Worm (Caenorhabditis elegans) whole organism, young adult: Measurements from ENCODE around the gene ckb-1.

Experiments
- B0261.1 ChIP-seq: sonication (generic microtip); optimal IDR thresholded peaks from 2 replicates; lab custom pipeline; 2016; ENCODE audit warnings: mild to moderate bottlenecking, missing genetic modification characterization, moderate library complexity, missing compliant biosample characterization
- B0336.3 ChIP-seq: fragments of 200-800 bp; sonication (Bioruptor generic); IDR thresholded peaks from 2 replicates; pipeline ENCODE4 v1.3.6; 2022; ENCODE audit warnings: missing genetic modification characterization, missing compliant biosample characterization
- F22D6.2 ChIP-seq: sonication (generic microtip); optimal IDR thresholded peaks from 2 replicates; lab custom pipeline; 2016; ENCODE audit warnings: mild to moderate bottlenecking, missing genetic modification characterization, missing compliant biosample characterization
- F39B2.1 ChIP-seq: fragments of 200-800 bp; sonication (Bioruptor generic); IDR thresholded peaks from 2 replicates; pipeline ENCODE4 v1.3.6; 2022; ENCODE audit warnings: missing genetic modification reagents, missing genetic modification characterization, missing compliant biosample characterization
- F57A8.1 ChIP-seq: fragments of 200-800 bp; sonication (Bioruptor generic); optimal IDR thresholded peaks from 2 replicates; lab custom pipeline; 2018; ENCODE audit warnings: mild to moderate bottlenecking, missing genetic modification characterization, moderate library complexity, missing compliant biosample characterization
- K11D2.4 ChIP-seq: fragments of 200-800 bp; sonication (Bioruptor generic); IDR thresholded peaks from 2 replicates; pipeline ENCODE4 v1.3.6; 2022; ENCODE audit warnings: missing genetic modification reagents, missing genetic modification characterization, missing compliant biosample characterization
- Y95B8A.8 ChIP-seq: fragments of 200-800 bp; sonication (Bioruptor generic); IDR thresholded peaks from 2 replicates; pipeline ENCODE4 v1.3.6; 2022; ENCODE audit warnings: missing genetic modification reagents, missing genetic modification characterization, missing compliant biosample characterization
- akir-1 ChIP-seq: fragments of 200-800 bp; sonication (Bioruptor generic); optimal IDR thresholded peaks from 2 replicates; lab custom pipeline; 2018; ENCODE audit warnings: mild to moderate bottlenecking, missing genetic modification characterization, moderate library complexity, missing compliant biosample characterization
- ama-1 ChIP-seq, 3 experiments: fragments of 150-350 bp in 1 of 3; sonication (generic microtip) in 2 of 3; optimal IDR thresholded peaks; 2 replicates each; lab custom pipeline; 2014 to 2018; ENCODE audit warnings: missing biosample characterization in 2 of 3, missing genetic modification characterization in 2 of 3, missing genetic modification reagents in 2 of 3
- aptf-2 ChIP-seq: fragments of 200-800 bp; sonication (Bioruptor generic); conservative IDR thresholded peaks from 2 replicates; pipeline ENCODE4 v1.3.6; 2022; ENCODE audit warnings: missing genetic modification reagents, missing genetic modification characterization, missing compliant biosample characterization
- atf-7 ChIP-seq: sonication (generic microtip); optimal IDR thresholded peaks from 2 replicates; lab custom pipeline; 2017; ENCODE audit warnings: mild to moderate bottlenecking, missing genetic modification characterization, missing compliant biosample characterization
- attf-6 ChIP-seq: fragments of 200-800 bp; sonication (Bioruptor generic); IDR thresholded peaks from 2 replicates; pipeline ENCODE4 v1.3.6; 2022; ENCODE audit warnings: missing genetic modification reagents, missing genetic modification characterization, missing compliant biosample characterization
- bed-1 ChIP-seq: fragments of 200-800 bp; sonication (Bioruptor generic); IDR thresholded peaks from 2 replicates; pipeline ENCODE4 v1.3.6; 2022; ENCODE audit warnings: missing genetic modification reagents, missing genetic modification characterization, missing compliant biosample characterization
- bed-2 ChIP-seq: fragments of 200-800 bp; sonication (Bioruptor generic); IDR thresholded peaks from 2 replicates; pipeline ENCODE4 v1.3.6; 2022; ENCODE audit warnings: missing genetic modification reagents, missing genetic modification characterization, missing compliant biosample characterization
- dox-1 ChIP-seq: fragments of 200-800 bp; sonication (Bioruptor generic); IDR thresholded peaks from 2 replicates; pipeline ENCODE4 v1.3.6; 2022; ENCODE audit warnings: missing genetic modification reagents, missing genetic modification characterization, missing compliant biosample characterization
- egrh-3 ChIP-seq: fragments of 200-800 bp; sonication (Bioruptor generic); IDR thresholded peaks from 2 replicates; pipeline ENCODE4 v1.3.6; 2022; ENCODE audit warnings: missing genetic modification reagents, missing genetic modification characterization, missing compliant biosample characterization
- ets-4 ChIP-seq: fragments of 200-800 bp; sonication (Bioruptor generic); optimal IDR thresholded peaks from 2 replicates; lab custom pipeline; 2018; ENCODE audit warnings: mild to moderate bottlenecking, missing genetic modification characterization, missing compliant biosample characterization
- hmg-1.2 ChIP-seq: fragments of 200-800 bp; sonication (Bioruptor generic); IDR thresholded peaks from 2 replicates; pipeline ENCODE4 v1.3.6; 2022; ENCODE audit warnings: missing genetic modification reagents, missing genetic modification characterization, missing compliant biosample characterization
- hmg-20 ChIP-seq: fragments of 200-800 bp; sonication (Bioruptor generic); IDR thresholded peaks from 2 replicates; pipeline ENCODE4 v1.3.6; 2022; ENCODE audit warnings: missing genetic modification reagents, missing genetic modification characterization, missing compliant biosample characterization
- let-607 ChIP-seq, 2 experiments: fragments of 200-800 bp in 1 of 2; sonication (Bioruptor generic) in 1 of 2; sonication (generic microtip) in 1 of 2; optimal IDR thresholded peaks; 2 replicates each; lab custom pipeline; 2016 to 2018; ENCODE audit warnings: mild to moderate bottlenecking in 2 of 2, missing compliant biosample characterization in 2 of 2, missing genetic modification characterization in 2 of 2, moderate library complexity in 2 of 2, missing genotype in 1 of 2
- lin-26 ChIP-seq: fragments of 200-800 bp; sonication (Bioruptor generic); IDR thresholded peaks from 2 replicates; pipeline ENCODE4 v1.3.6; 2022; ENCODE audit warnings: missing genetic modification reagents, missing genetic modification characterization, missing compliant biosample characterization
- lin-40 ChIP-seq: sonication (generic microtip); optimal IDR thresholded peaks from 2 replicates; lab custom pipeline; 2016; ENCODE audit warnings: missing genetic modification characterization, mild to moderate bottlenecking, missing compliant biosample characterization, missing genotype, missing genetic modification reagents
- lir-1 ChIP-seq: fragments of 200-800 bp; sonication (Bioruptor generic); conservative IDR thresholded peaks from 2 replicates; pipeline ENCODE4 v1.3.6; 2022; ENCODE audit warnings: missing genetic modification reagents, missing genetic modification characterization, missing compliant biosample characterization
- lsl-1 ChIP-seq: fragments of 200-800 bp; sonication (Bioruptor generic); optimal IDR thresholded peaks from 2 replicates; lab custom pipeline; 2018; ENCODE audit warnings: mild to moderate bottlenecking, missing genetic modification characterization, moderate library complexity, missing compliant biosample characterization
- madf-6 ChIP-seq: fragments of 200-800 bp; sonication (Bioruptor generic); IDR thresholded peaks from 2 replicates; pipeline ENCODE4 v1.3.6; 2022; ENCODE audit warnings: missing genetic modification reagents, missing genetic modification characterization, missing compliant biosample characterization
- mel-28 ChIP-seq: sonication (generic microtip); optimal IDR thresholded peaks from 2 replicates; lab custom pipeline; 2016; ENCODE audit warnings: borderline replicate concordance, mild to moderate bottlenecking, missing genetic modification characterization, missing compliant biosample characterization
- mes-4 ChIP-seq: sonication (generic microtip); optimal IDR thresholded peaks from 2 replicates; lab custom pipeline; 2016; ENCODE audit warnings: missing genotype, missing genetic modification characterization, missing compliant biosample characterization
- mxl-1 ChIP-seq: sonication (generic microtip); optimal IDR thresholded peaks from 2 replicates; lab custom pipeline; 2016; ENCODE audit warnings: missing genetic modification characterization, missing compliant biosample characterization
- nhr-90 ChIP-seq: sonication (generic microtip); optimal IDR thresholded peaks from 2 replicates; lab custom pipeline; 2016; ENCODE audit warnings: missing genotype, mild to moderate bottlenecking, missing genetic modification characterization, missing compliant biosample characterization
- pbrm-1 ChIP-seq: fragments of 200-800 bp; sonication (Bioruptor generic); IDR thresholded peaks from 2 replicates; pipeline ENCODE4 v1.3.6; 2022; ENCODE audit warnings: missing genetic modification reagents, missing genetic modification characterization, missing compliant biosample characterization
- rcor-1 ChIP-seq: fragments of 200-800 bp; sonication (Bioruptor generic); IDR thresholded peaks from 2 replicates; pipeline ENCODE4 v1.3.6; 2022; ENCODE audit warnings: missing genetic modification reagents, missing genetic modification characterization, missing compliant biosample characterization
- rec-8 ChIP-seq, 2 experiments: sonication (generic microtip); optimal IDR thresholded peaks; 2 replicates each; lab custom pipeline; 2016; ENCODE audit warnings: mild to moderate bottlenecking in 2 of 2, missing genetic modification characterization in 2 of 2, missing genetic modification reagents in 2 of 2, missing genotype in 2 of 2, missing biosample characterization in 1 of 2, missing compliant biosample characterization in 1 of 2, moderate library complexity in 1 of 2
- repo-1 ChIP-seq: sonication (generic microtip); optimal IDR thresholded peaks from 2 replicates; lab custom pipeline; 2017; ENCODE audit warnings: mild to moderate bottlenecking, missing genetic modification characterization, missing compliant biosample characterization
- snpc-1.1 ChIP-seq: sonication (generic microtip); optimal IDR thresholded peaks from 2 replicates; lab custom pipeline; 2017; ENCODE audit warnings: missing genetic modification characterization, mild to moderate bottlenecking, missing compliant biosample characterization, antibody characterized with exemption, moderate library complexity, missing genotype, missing genetic modification reagents; ENCODE audit not compliant: insufficient read depth
- snpc-1.3 ChIP-seq: sonication (generic microtip); optimal IDR thresholded peaks from 2 replicates; lab custom pipeline; 2017; ENCODE audit warnings: missing genetic modification characterization, mild to moderate bottlenecking, missing compliant biosample characterization, antibody characterized with exemption, moderate library complexity, missing genotype, missing genetic modification reagents; ENCODE audit not compliant: insufficient read depth
- sptf-2 ChIP-seq: fragments of 200-800 bp; sonication (Bioruptor generic); optimal IDR thresholded peaks from 2 replicates; lab custom pipeline; 2018; ENCODE audit warnings: mild to moderate bottlenecking, missing genetic modification characterization, missing compliant biosample characterization
- tbx-9 ChIP-seq: sonication (generic microtip); optimal IDR thresholded peaks from 2 replicates; lab custom pipeline; 2016; ENCODE audit warnings: borderline replicate concordance, missing genetic modification characterization, inconsistent platforms, missing compliant biosample characterization
- unc-130 ChIP-seq: sonication (generic microtip); optimal IDR thresholded peaks from 2 replicates; lab custom pipeline; 2016; ENCODE audit warnings: missing genetic modification reagents, missing genetic modification characterization, missing compliant biosample characterization
- xnd-1 ChIP-seq: sonication (generic microtip); optimal IDR thresholded peaks from 2 replicates; lab custom pipeline; 2016; ENCODE audit warnings: missing genotype, missing genetic modification reagents, missing genetic modification characterization, missing compliant biosample characterization
- ztf-26 ChIP-seq: sonication (generic microtip); optimal IDR thresholded peaks from 2 replicates; lab custom pipeline; 2017; ENCODE audit warnings: missing genetic modification characterization, missing compliant biosample characterization
- ztf-3 ChIP-seq: fragments of 200-800 bp; sonication (Bioruptor generic); optimal IDR thresholded peaks from 2 replicates; lab custom pipeline; 2018; ENCODE audit warnings: mild to moderate bottlenecking, missing genetic modification characterization, missing compliant biosample characterization
- ztf-6 ChIP-seq: fragments of 200-800 bp; sonication (Bioruptor generic); IDR thresholded peaks from 2 replicates; pipeline ENCODE4 v1.3.6; 2022; ENCODE audit warnings: missing genetic modification reagents, missing genetic modification characterization, missing compliant biosample characterization

The ckb-1 gene

ce11 chrIII:4407144-4407543 lies 42.1 kb downstream of the ckb-1 start, which contains the start of gene prdx-3 (continued):
- no peak for TF ChIP-seq snpc-1.1 (tag; lab: Kevin White, UChicago)
- TF ChIP-seq, all 124 proteins: peak for 0

ce11 chrIII:4408251-4408650 lies 43.2 kb downstream of the ckb-1 start, which contains the start of gene gpch-1:
gpch-1 (plus strand) TSS chrIII:4408551.
- no peak for TF ChIP-seq mel-28 (tag; lab: Kevin White, UChicago)

- no peak for TF ChIP-seq hmg-20 (GFP tag; lab: Robert Waterston, UW)
- TF ChIP-seq lsl-1 (GFP tag; lab: Kevin White, UChicago) = peak; percentile 72
- no peak for TF ChIP-seq rec-8 (tag; optimal IDR thresholded peaks at IDR 0.05; lab: Kevin White, UChicago)
- TF ChIP-seq ets-4 (GFP tag; lab: Kevin White, UChicago) = no peak
- no peak for TF ChIP-seq lin-26
- peak; percentile 45; the same call in 1 of the 2 replicates for TF ChIP-seq hmg-1.2 (GFP tag; lab: Robert Waterston, UW)
- TF ChIP-seq atf-7 (tag; lab: Kevin White, UChicago) = no peak
- TF ChIP-seq ztf-3 (GFP tag; lab: Kevin White, UChicago) = no peak
- no peak for TF ChIP-seq nhr-90 (tag; lab: Kevin White, UChicago)
- no peak for TF ChIP-seq B0336.3 (GFP tag; lab: Robert Waterston, UW)
- no peak for TF ChIP-seq akir-1 (GFP tag; lab: Kevin White, UChicago)
- TF ChIP-seq sptf-2 = no peak
- no peak for TF ChIP-seq snpc-1.3
- TF ChIP-seq egrh-3 (GFP tag; lab: Robert Waterston, UW) = no peak
- TF ChIP-seq lin-40 (tag; lab: Kevin White, UChicago) = peak; percentile 10
- no peak for TF ChIP-seq ztf-6 (GFP tag; lab: Robert Waterston, UW)
- TF ChIP-seq unc-130 (GFP tag; lab: Kevin White, UChicago) = no peak
- no peak for TF ChIP-seq let-607 (tag; optimal IDR thresholded peaks at IDR 0.05; lab: Kevin White, UChicago)
- no peak for TF ChIP-seq K11D2.4 (GFP tag; lab: Robert Waterston, UW)
- no peak for TF ChIP-seq B0261.1 (tag; lab: Kevin White, UChicago)
- TF ChIP-seq attf-6 = no peak
- TF ChIP-seq rcor-1 = no peak
- TF ChIP-seq bed-2 = no peak
- TF ChIP-seq madf-6 (GFP tag; lab: Robert Waterston, UW) = peak; percentile 48; the same call in 1 of the 2 replicates
- no peak for TF ChIP-seq aptf-2
- no peak for TF ChIP-seq F39B2.1 (GFP tag; lab: Robert Waterston, UW)
- no peak for TF ChIP-seq tbx-9
- TF ChIP-seq mes-4 (tag; lab: Kevin White, UChicago) = no peak
- TF ChIP-seq ztf-26 (tag; lab: Kevin White, UChicago) = no peak
- TF ChIP-seq ama-1 (optimal IDR thresholded peaks at IDR 0.05; lab: Kevin White, UChicago) = no peak
- TF ChIP-seq ama-1 (GFP tag; optimal IDR thresholded peaks at IDR 0.05; lab: Kevin White, UChicago) = no peak
- TF ChIP-seq dox-1 = no peak
- no peak for TF ChIP-seq mxl-1 (tag; lab: Kevin White, UChicago)
- TF ChIP-seq F22D6.2 = no peak
- TF ChIP-seq pbrm-1 = no peak
- no peak for TF ChIP-seq Y95B8A.8
- TF ChIP-seq bed-1 (GFP tag; lab: Robert Waterston, UW) = no peak
- TF ChIP-seq xnd-1 = peak; percentile 45
- no peak for TF ChIP-seq lir-1 (GFP tag; lab: Robert Waterston, UW)
- no peak for TF ChIP-seq F57A8.1 (GFP tag; lab: Kevin White, UChicago)
- no peak for TF ChIP-seq repo-1
Observed at ce11 chrIII:4412108-4413009, 47.3 kb downstream of the ckb-1 start.
